Worm (Caenorhabditis elegans): ENCODE data around the gene nspc-18.

nspc-18 gene

DNA sequence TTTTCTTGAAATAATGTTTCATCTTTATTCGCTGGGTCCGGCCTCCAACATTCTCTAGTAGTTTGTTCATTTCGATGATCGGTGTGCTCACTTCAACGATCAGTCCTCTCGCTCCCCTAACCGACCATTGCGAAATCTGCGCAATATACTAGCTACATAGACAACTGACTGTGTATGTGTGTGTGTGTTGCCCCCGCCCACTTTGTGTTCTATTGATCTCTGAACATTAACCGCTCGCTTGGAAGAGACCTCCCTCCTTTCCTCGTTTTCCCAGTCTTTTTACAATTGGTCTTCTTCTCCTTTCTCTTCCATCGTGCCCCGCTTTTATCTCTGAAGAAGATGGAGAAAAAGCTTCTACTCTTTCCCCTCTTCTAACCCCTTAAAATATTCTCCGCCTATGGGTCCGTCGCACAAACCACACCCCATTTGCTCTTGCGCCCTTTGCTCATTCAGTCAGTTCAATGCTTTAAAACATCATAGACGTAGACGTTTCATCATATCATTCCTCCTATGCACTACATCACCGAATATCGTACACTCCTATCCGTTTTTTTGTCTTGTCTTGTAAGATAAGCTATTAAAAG is 30.0 kb upstream of the nspc-18 start:
- TF ChIP-seq nhr-2 (tag; optimal IDR thresholded peaks at IDR 0.05) (no peak), ceh-83 (GFP tag; optimal IDR thresholded peaks at IDR 0.05) (no peak), hlh-1 (tag; optimal IDR thresholded peaks at IDR 0.05) (peak; percentile 39), lsy-2 (tag; optimal IDR thresholded peaks at IDR 0.05) (peak; percentile 26), unc-62 (GFP tag; optimal IDR thresholded peaks at IDR 0.05) (peak; percentile 39), unc-120 (tag; optimal IDR thresholded peaks at IDR 0.05; ENCODE audit: poor library complexity, severe bottlenecking) (peak; percentile 62), ceh-39 (tag; optimal IDR thresholded peaks at IDR 0.05) (no peak), ces-1 (GFP tag; optimal IDR thresholded peaks at IDR 0.05) (peak; percentile 25), tbx-8 (GFP tag; optimal IDR thresholded peaks at IDR 0.05) (no peak), nhr-237 (tag; optimal IDR thresholded peaks at IDR 0.05) (peak; percentile 62)

DNA sequence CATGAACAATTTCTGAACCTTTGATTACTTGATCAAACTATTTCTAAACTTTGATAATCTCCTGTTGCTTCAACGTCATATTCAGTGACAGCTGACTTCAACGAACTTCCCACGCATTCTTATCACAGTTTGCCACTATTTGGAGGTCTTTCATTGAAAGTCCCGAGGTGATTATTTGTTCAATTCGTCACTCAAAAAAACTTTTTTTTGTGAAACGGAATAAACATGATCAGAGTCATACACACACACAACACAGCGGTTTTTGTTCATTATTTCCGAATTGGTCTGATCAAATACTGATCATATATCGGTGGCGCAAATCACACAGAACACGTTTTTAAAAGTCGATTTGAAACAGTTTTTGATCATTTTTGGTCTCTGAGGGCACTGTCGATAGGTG is 28.9 kb upstream of the nspc-18 start:
- no peak for TF ChIP-seq unc-39 (tag; optimal IDR thresholded peaks at IDR 0.05)
- no peak for TF ChIP-seq ces-1 (GFP tag; optimal IDR thresholded peaks at IDR 0.05)
- TF ChIP-seq ceh-43 (GFP tag; optimal IDR thresholded peaks at IDR 0.05) = no peak
- no peak for TF ChIP-seq bed-3 (GFP tag; optimal IDR thresholded peaks at IDR 0.05)
- no peak for TF ChIP-seq unc-62 (GFP tag; optimal IDR thresholded peaks at IDR 0.05)
- TF ChIP-seq M03D4.4 (tag; optimal IDR thresholded peaks at IDR 0.05) = no peak
- no peak for TF ChIP-seq flh-1 (GFP tag; optimal IDR thresholded peaks at IDR 0.05)
- TF ChIP-seq nhr-2 (tag; optimal IDR thresholded peaks at IDR 0.05) = no peak

DNA sequence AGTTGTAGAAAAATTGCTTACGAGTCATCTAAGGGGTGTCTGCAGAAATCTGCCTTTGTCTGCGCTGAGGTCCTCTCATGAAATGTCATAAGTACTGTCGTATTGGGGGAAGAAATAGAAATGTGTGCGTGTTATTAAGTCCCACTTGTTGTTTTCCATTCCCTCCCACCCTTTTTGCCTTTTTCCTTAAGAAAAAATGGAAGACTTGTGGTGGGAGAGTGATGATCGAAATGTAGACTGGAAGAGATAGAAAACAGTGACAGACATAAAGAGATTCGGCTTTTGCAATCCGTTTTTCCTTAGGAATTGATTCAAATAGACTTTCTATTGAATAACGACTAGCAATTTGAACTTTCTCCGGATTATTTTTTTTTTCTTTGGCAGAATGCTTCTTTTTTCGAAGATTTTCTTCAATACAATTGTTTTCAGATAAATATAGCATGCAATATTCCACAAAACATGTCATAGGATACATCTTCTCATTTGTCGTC is 22.3 kb upstream of the nspc-18 start, which contains the start of gene ram-5:
TSS of gene ram-5 (plus strand) at position 441 of the 491 bp plus-strand sequence.
- no peak for TF ChIP-seq nhr-237 (tag; optimal IDR thresholded peaks at IDR 0.05)
- no peak for TF ChIP-seq blmp-1 (tag; optimal IDR thresholded peaks at IDR 0.05)
- TF ChIP-seq cnd-1 (tag; optimal IDR thresholded peaks at IDR 0.05) = no peak
- no peak for TF ChIP-seq ceh-43 (GFP tag; optimal IDR thresholded peaks at IDR 0.05)
- TF ChIP-seq lin-32 (GFP tag; optimal IDR thresholded peaks at IDR 0.05) = no peak
- no peak for TF ChIP-seq bed-3 (GFP tag; optimal IDR thresholded peaks at IDR 0.05)
- TF ChIP-seq tbx-8 (GFP tag; optimal IDR thresholded peaks at IDR 0.05) = no peak
- no peak for TF ChIP-seq nhr-76 (tag; optimal IDR thresholded peaks at IDR 0.05)
- TF ChIP-seq ztf-11 (tag; optimal IDR thresholded peaks at IDR 0.05) = no peak
- TF ChIP-seq M03D4.4 (tag; optimal IDR thresholded peaks at IDR 0.05) = no peak

DNA sequence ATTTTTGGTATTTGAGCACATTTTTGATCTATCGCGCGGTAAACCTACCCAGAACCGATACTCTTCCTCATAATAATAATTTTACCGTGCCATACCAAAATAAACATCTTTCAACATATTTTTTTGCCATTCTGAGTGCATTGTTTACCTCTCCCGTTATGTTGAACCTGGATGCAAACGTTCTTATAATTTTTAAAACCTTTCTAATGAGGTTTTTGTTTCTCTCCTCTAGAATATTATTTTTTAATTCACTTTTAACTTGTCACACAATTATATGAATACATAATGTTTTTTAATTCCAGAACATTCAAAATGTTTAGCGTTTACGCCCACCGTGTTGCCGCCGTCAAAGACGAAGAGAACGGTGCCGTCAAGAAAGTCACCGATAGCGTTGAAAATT is 18.1 kb upstream of the nspc-18 start, which contains the start of gene enri-2:
TSS of gene enri-2 (plus strand) at position 301 of the 400 bp plus-strand sequence.
- no peak for TF ChIP-seq lsy-2 (tag; optimal IDR thresholded peaks at IDR 0.05)
- TF ChIP-seq unc-120 (tag; optimal IDR thresholded peaks at IDR 0.05; ENCODE audit: poor library complexity, severe bottlenecking) = no peak
- TF ChIP-seq sem-2 (GFP tag; optimal IDR thresholded peaks at IDR 0.05) = no peak
- TF ChIP-seq zip-8 (tag; optimal IDR thresholded peaks at IDR 0.05) = no peak
- no peak for TF ChIP-seq lin-32 (GFP tag; optimal IDR thresholded peaks at IDR 0.05)
- TF ChIP-seq pha-4 (tag; optimal IDR thresholded peaks at IDR 0.05) = no peak

DNA sequence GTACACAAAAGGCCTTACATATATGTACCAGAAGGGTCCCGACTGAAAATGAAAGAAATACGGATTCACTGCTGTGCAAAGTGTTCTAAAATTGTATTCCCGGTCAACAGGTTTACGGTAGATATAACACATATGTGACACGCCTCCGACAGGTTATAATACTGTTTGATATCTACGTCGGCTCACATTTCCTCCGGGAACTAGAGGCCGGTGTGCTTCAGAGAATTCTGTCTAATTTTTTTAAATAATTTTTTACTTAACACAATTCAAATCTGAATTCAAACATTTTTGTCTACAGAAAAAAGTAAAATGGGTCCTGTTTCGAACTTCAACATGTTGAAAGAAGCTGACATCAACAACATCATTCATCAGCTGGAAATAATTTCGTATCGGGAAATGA is 15.8 kb upstream of the nspc-18 start, which contains the start of gene T24C2.3:
TSS of gene T24C2.3 (plus strand) at position 301 of the 400 bp plus-strand sequence.
- TF ChIP-seq mab-5 (tag; optimal IDR thresholded peaks at IDR 0.05) (no peak), hlh-1 (tag; optimal IDR thresholded peaks at IDR 0.05) (no peak), blmp-1 (tag; optimal IDR thresholded peaks at IDR 0.05) (no peak), unc-120 (tag; optimal IDR thresholded peaks at IDR 0.05; ENCODE audit: poor library complexity, severe bottlenecking) (no peak), M03D4.4 (tag; optimal IDR thresholded peaks at IDR 0.05) (no peak), unc-39 (tag; optimal IDR thresholded peaks at IDR 0.05) (no peak), lin-13 (tag; optimal IDR thresholded peaks at IDR 0.05) (no peak), ztf-11 (tag; optimal IDR thresholded peaks at IDR 0.05) (no peak), ces-1 (GFP tag; optimal IDR thresholded peaks at IDR 0.05) (no peak), tbx-8 (GFP tag; optimal IDR thresholded peaks at IDR 0.05) (no peak), ceh-39 (tag; optimal IDR thresholded peaks at IDR 0.05) (no peak), drap-1 (GFP tag; optimal IDR thresholded peaks at IDR 0.05) (no peak), flh-1 (GFP tag; optimal IDR thresholded peaks at IDR 0.05) (no peak)

DNA sequence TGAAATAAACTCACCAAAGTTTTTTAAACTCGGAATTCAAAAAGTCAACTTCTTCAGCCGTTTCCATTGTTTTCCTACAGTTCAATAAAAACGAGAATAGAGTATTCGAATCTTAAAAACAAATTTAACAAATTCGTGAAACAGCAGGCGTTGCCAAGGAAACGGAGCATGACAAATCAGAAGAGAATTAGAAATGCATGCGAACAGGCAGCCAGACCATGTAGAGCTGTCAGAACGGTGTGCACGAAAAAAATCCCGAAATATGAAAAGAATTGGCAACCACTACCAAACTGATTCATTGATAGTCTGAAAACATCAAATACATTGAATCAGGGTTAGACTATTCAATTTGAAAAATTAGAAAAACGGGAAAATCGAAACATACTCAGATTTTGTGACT is 14.5 kb upstream of the nspc-18 start, which contains the start of gene fbxa-81:
TSS of gene fbxa-81 (minus strand) at position 101 of the 400 bp plus-strand sequence.
- TF ChIP-seq lin-13 (tag; optimal IDR thresholded peaks at IDR 0.05) (no peak), tbx-8 (GFP tag; optimal IDR thresholded peaks at IDR 0.05) (no peak), mls-2 (tag; optimal IDR thresholded peaks at IDR 0.05) (no peak), nhr-2 (tag; optimal IDR thresholded peaks at IDR 0.05) (no peak), elt-3 (tag; optimal IDR thresholded peaks at IDR 0.05) (no peak), flh-1 (GFP tag; optimal IDR thresholded peaks at IDR 0.05) (no peak), mep-1 (tag; optimal IDR thresholded peaks at IDR 0.05) (no peak), pha-4 (tag; optimal IDR thresholded peaks at IDR 0.05) (no peak), ceh-43 (GFP tag; optimal IDR thresholded peaks at IDR 0.05) (no peak), snpc-4 (tag; optimal IDR thresholded peaks at IDR 0.05) (no peak), unc-39 (tag; optimal IDR thresholded peaks at IDR 0.05) (no peak), unc-62 (GFP tag; optimal IDR thresholded peaks at IDR 0.05) (no peak), ceh-39 (tag; optimal IDR thresholded peaks at IDR 0.05) (no peak), hlh-1 (tag; optimal IDR thresholded peaks at IDR 0.05) (no peak), drap-1 (GFP tag; optimal IDR thresholded peaks at IDR 0.05) (no peak), nhr-12 (tag; optimal IDR thresholded peaks at IDR 0.05) (no peak), bed-3 (GFP tag; optimal IDR thresholded peaks at IDR 0.05) (no peak)

Measured in whole organism, mixed stage, embryonic.